Worm (Caenorhabditis elegans): ENCODE measurements around the gene eftu-2.

ce11 chrIII:6008989-6009610, at the start of gene eftu-2, which contains the start of gene gcna-1:
- no peak for TF ChIP-seq tbx-37 (GFP tag; conservative IDR thresholded peaks at IDR 0.05)
- no peak for TF ChIP-seq flt-1 (GFP tag; IDR thresholded peaks at IDR 0.05)
- no peak for TF ChIP-seq sea-1 (GFP tag; conservative IDR thresholded peaks at IDR 0.05)
- TF ChIP-seq tra-4 (tag; optimal IDR thresholded peaks at IDR 0.05): no peak
- TF ChIP-seq hmg-4 (GFP tag; optimal IDR thresholded peaks at IDR 0.05): no peak
- TF ChIP-seq ama-1 (optimal IDR thresholded peaks at IDR 0.05): no peak
- TF ChIP-seq scrt-1 (GFP tag; IDR thresholded peaks at IDR 0.05): no peak
- TF ChIP-seq ceh-13 (GFP tag; optimal IDR thresholded peaks at IDR 0.05): no peak
